Worm (Caenorhabditis elegans): ENCODE data around the gene K02G10.5.

ce11 chrX:4651428-4651827 lies 39.6 kb downstream of the K02G10.5 start:
- TF ChIP-seq rnt-1 (tag; optimal IDR thresholded peaks at IDR 0.05) (no peak), alr-1 (tag; optimal IDR thresholded peaks at IDR 0.05; ENCODE audit: borderline replicate concordance) (no peak), fkh-10 (GFP tag; optimal IDR thresholded peaks at IDR 0.05) (no peak), zag-1 (tag; optimal IDR thresholded peaks at IDR 0.05) (no peak), nhr-76 (tag; optimal IDR thresholded peaks at IDR 0.05) (no peak), unc-62 (GFP tag; optimal IDR thresholded peaks at IDR 0.05) (no peak), fkh-8 (tag; optimal IDR thresholded peaks at IDR 0.05) (no peak), ceh-82 (tag; optimal IDR thresholded peaks at IDR 0.05) (no peak)

All from whole organism, L1 larva.